Fruit fly (Drosophila melanogaster) whole organism, prepupa: ENCODE measurements around the gene CG14969.
A peak's percentile ranks its signal among the peaks of the same experiment; 100 is the strongest.

Experiments
- CG10631 ChIP-seq: fragments of 200-800 bp; sonication (Bioruptor generic); optimal IDR thresholded peaks from 2 replicates; lab custom pipeline; 2016; ENCODE audit warnings: missing biosample characterization, missing genetic modification characterization
- CG10669 ChIP-seq: fragments of 200-800 bp; sonication (Bioruptor generic); optimal IDR thresholded peaks from 3 replicates; lab custom pipeline; 2018; ENCODE audit warnings: missing biosample characterization, mild to moderate bottlenecking, missing genetic modification characterization, moderate library complexity
- CG11762 ChIP-seq: fragments of 200-800 bp; sonication (Bioruptor generic); optimal IDR thresholded peaks from 3 replicates; lab custom pipeline; 2016; ENCODE audit warnings: missing biosample characterization, missing genetic modification characterization; ENCODE audit not compliant: insufficient read depth
- CG11902 ChIP-seq: fragments of 200-800 bp; sonication (Bioruptor generic); optimal IDR thresholded peaks from 3 replicates; lab custom pipeline; 2016; ENCODE audit warnings: missing biosample characterization, missing genetic modification characterization
- CG15336 ChIP-seq: fragments of 200-800 bp; sonication (Bioruptor generic); IDR thresholded peaks from 2 replicates; pipeline ENCODE4 v1.3.6; 2022; ENCODE audit warnings: missing biosample characterization, missing genetic modification characterization
- CG1621 ChIP-seq: fragments of 200-800 bp; sonication (Bioruptor generic); optimal IDR thresholded peaks from 3 replicates; lab custom pipeline; 2018; ENCODE audit warnings: missing biosample characterization, mild to moderate bottlenecking, missing genetic modification characterization
- CG3032 ChIP-seq: fragments of 200-800 bp; optimal IDR thresholded peaks from 2 replicates; lab custom pipeline; 2019; ENCODE audit warnings: missing biosample characterization, mild to moderate bottlenecking, missing genetic modification characterization, moderate library complexity
- CG31627 ChIP-seq: fragments of 200-800 bp; sonication (Bioruptor generic); optimal IDR thresholded peaks from 3 replicates; lab custom pipeline; 2016; ENCODE audit warnings: missing biosample characterization, missing genetic modification characterization
- CG32006 ChIP-seq: fragments of 200-800 bp; sonication (Bioruptor generic); optimal IDR thresholded peaks from 3 replicates; lab custom pipeline; 2017; ENCODE audit warnings: missing biosample characterization, mild to moderate bottlenecking, missing genetic modification characterization
- CG3919 ChIP-seq: fragments of 200-800 bp; sonication (Bioruptor generic); optimal IDR thresholded peaks from 3 replicates; lab custom pipeline; 2016; ENCODE audit warnings: missing biosample characterization, missing genetic modification characterization
- CG4318 ChIP-seq: fragments of 200-800 bp; sonication (Bioruptor generic); optimal IDR thresholded peaks from 3 replicates; lab custom pipeline; 2017; ENCODE audit warnings: missing biosample characterization, mild to moderate bottlenecking, missing genetic modification characterization
- CG6163 ChIP-seq: fragments of 200-800 bp; sonication (Bioruptor generic); IDR thresholded peaks from 3 replicates; pipeline ENCODE4 v1.3.6; 2022; ENCODE audit warnings: missing biosample characterization, missing genetic modification characterization
- CG6276 ChIP-seq: fragments of 200-800 bp; sonication (Bioruptor generic); optimal IDR thresholded peaks from 2 replicates; lab custom pipeline; 2017; ENCODE audit warnings: missing biosample characterization, mild to moderate bottlenecking, missing genetic modification characterization
- CG6808 ChIP-seq: fragments of 200-800 bp; sonication (Bioruptor generic); optimal IDR thresholded peaks from 3 replicates; lab custom pipeline; 2017; ENCODE audit warnings: missing biosample characterization, missing genetic modification characterization, mild to moderate bottlenecking, moderate library complexity, missing genetic modification reagents
- CG6854 ChIP-seq: fragments of 200-800 bp; sonication (Bioruptor generic); optimal IDR thresholded peaks from 2 replicates; lab custom pipeline; 2017; ENCODE audit warnings: missing biosample characterization, mild to moderate bottlenecking, missing genetic modification characterization
- CG7368 ChIP-seq: fragments of 200-800 bp; sonication (Bioruptor generic); optimal IDR thresholded peaks from 3 replicates; lab custom pipeline; 2016; ENCODE audit warnings: missing biosample characterization, missing genetic modification characterization
- CG8119 ChIP-seq: fragments of 200-800 bp; sonication (Bioruptor generic); IDR thresholded peaks from 3 replicates; pipeline ENCODE4 v1.3.6; 2022; ENCODE audit warnings: missing biosample characterization, missing genetic modification characterization
- CG8632 ChIP-seq: fragments of 200-800 bp; sonication (Bioruptor generic); optimal IDR thresholded peaks from 3 replicates; lab custom pipeline; 2016; ENCODE audit warnings: missing biosample characterization, missing genetic modification characterization
- CG9139 ChIP-seq: fragments of 200-800 bp; sonication (Bioruptor generic); optimal IDR thresholded peaks from 3 replicates; lab custom pipeline; 2017; ENCODE audit warnings: missing biosample characterization, mild to moderate bottlenecking, missing genetic modification characterization
- Eip75B ChIP-seq: fragments of 200-800 bp; sonication (Bioruptor generic); optimal IDR thresholded peaks from 3 replicates; lab custom pipeline; 2016; ENCODE audit warnings: missing biosample characterization, missing genetic modification characterization
- Eip93F ChIP-seq: fragments of 200-800 bp; sonication (Bioruptor generic); optimal IDR thresholded peaks from 2 replicates; lab custom pipeline; 2016; ENCODE audit warnings: missing biosample characterization, mild to moderate bottlenecking, missing genetic modification characterization
- Gug ChIP-seq: fragments of 200-800 bp; sonication (Bioruptor generic); IDR thresholded peaks from 2 replicates; pipeline ENCODE4 v1.3.6; 2022; ENCODE audit warnings: missing biosample characterization, missing genetic modification characterization
- Hr38 ChIP-seq: sonication (Bioruptor generic); optimal IDR thresholded peaks from 2 replicates; lab custom pipeline; 2016; ENCODE audit warnings: missing biosample characterization, missing genetic modification characterization
- Lpt ChIP-seq: fragments of 200-800 bp; sonication (Bioruptor generic); optimal IDR thresholded peaks from 3 replicates; lab custom pipeline; 2016; ENCODE audit warnings: missing biosample characterization, missing genetic modification characterization
- Met ChIP-seq: fragments of 200-800 bp; sonication (Bioruptor generic); optimal IDR thresholded peaks from 3 replicates; lab custom pipeline; 2016; ENCODE audit warnings: missing biosample characterization, missing genetic modification characterization
- OdsH ChIP-seq: fragments of 200-800 bp; sonication (Bioruptor generic); optimal IDR thresholded peaks from 3 replicates; lab custom pipeline; 2016; ENCODE audit warnings: missing biosample characterization, missing genetic modification characterization
- Sox14 ChIP-seq: fragments of 200-800 bp; sonication (Bioruptor generic); optimal IDR thresholded peaks from 3 replicates; lab custom pipeline; 2016; ENCODE audit warnings: missing biosample characterization, missing genetic modification characterization
- Sox15 ChIP-seq: fragments of 200-800 bp; sonication (Bioruptor generic); optimal IDR thresholded peaks from 3 replicates; lab custom pipeline; 2016; ENCODE audit warnings: missing biosample characterization, missing genetic modification characterization
- esn ChIP-seq: fragments of 200-800 bp; sonication (Bioruptor generic); optimal IDR thresholded peaks from 2 replicates; lab custom pipeline; 2016; ENCODE audit warnings: missing biosample characterization, mild to moderate bottlenecking, missing genetic modification characterization, moderate library complexity
- fd85E ChIP-seq: fragments of 200-800 bp; sonication (Bioruptor generic); optimal IDR thresholded peaks from 3 replicates; lab custom pipeline; 2016; ENCODE audit warnings: missing biosample characterization, missing genetic modification characterization
- lz ChIP-seq: fragments of 200-800 bp; sonication (Bioruptor generic); optimal IDR thresholded peaks from 3 replicates; lab custom pipeline; 2016; ENCODE audit warnings: missing biosample characterization, missing genetic modification characterization
- net ChIP-seq: fragments of 200-800 bp; sonication (Bioruptor generic); optimal IDR thresholded peaks from 3 replicates; lab custom pipeline; 2016; ENCODE audit warnings: missing biosample characterization, missing genetic modification characterization
- pdm3 ChIP-seq: fragments of 200-800 bp; sonication (Bioruptor generic); optimal IDR thresholded peaks from 3 replicates; lab custom pipeline; 2016; ENCODE audit warnings: missing biosample characterization, missing genetic modification characterization
- salr ChIP-seq, 2 experiments: fragments of 200-800 bp; sonication (Bioruptor generic); optimal IDR thresholded peaks; 3 replicates each; lab custom pipeline; 2016 to 2018; ENCODE audit warnings: missing biosample characterization in 2 of 2, missing genetic modification characterization in 2 of 2, mild to moderate bottlenecking in 1 of 2
- spab ChIP-seq: fragments of 200-800 bp; sonication (Bioruptor generic); optimal IDR thresholded peaks from 2 replicates; lab custom pipeline; 2017; ENCODE audit warnings: missing biosample characterization, mild to moderate bottlenecking, missing genetic modification characterization, missing genetic modification reagents
- ss ChIP-seq, 2 experiments: fragments of 200-800 bp; sonication (Bioruptor generic); optimal IDR thresholded peaks; 2 replicates in 1 of 2; 3 replicates in 1 of 2; lab custom pipeline; 2017 to 2018; ENCODE audit warnings: mild to moderate bottlenecking in 2 of 2, missing biosample characterization in 2 of 2, missing genetic modification characterization in 2 of 2, moderate library complexity in 1 of 2
- svp ChIP-seq: fragments of 200-800 bp; sonication (Bioruptor generic); peaks from one replicate; lab custom pipeline; 2016; ENCODE audit warnings: missing biosample characterization, missing genetic modification characterization

The CG14969 gene

dm6 chr3L:3336368-3337164 lies 1.8 kb upstream of the CG14969 start, which contains the start of the genes Drsl6 and kst (continued):
- TF ChIP-seq Sox15 (GFP tag; lab: Kevin White, UChicago) = no peak
- no peak for TF ChIP-seq pdm3 (GFP tag; lab: Kevin White, UChicago)
- TF ChIP-seq Met (GFP tag; lab: Kevin White, UChicago) = no peak
- no peak for TF ChIP-seq CG32006
- no peak for TF ChIP-seq CG11902
- no peak for TF ChIP-seq CG11762 (GFP tag; lab: Kevin White, UChicago)
- no peak for TF ChIP-seq CG7368 (GFP tag; lab: Kevin White, UChicago)
- TF ChIP-seq Sox14 (GFP tag; lab: Kevin White, UChicago) = peak; percentile 14
- TF ChIP-seq Lpt (GFP tag; lab: Kevin White, UChicago) = no peak
- no peak for TF ChIP-seq Gug (GFP tag; lab: Robert Waterston, UW)
- no peak for TF ChIP-seq CG10631 (GFP tag; lab: Kevin White, UChicago)
- TF ChIP-seq CG6163 (GFP tag; lab: Robert Waterston, UW) = peak; percentile 74
- peak in 1 of 2 experiments; percentile 14 for TF ChIP-seq salr (GFP tag; optimal IDR thresholded peaks at IDR 0.05; lab: Kevin White, UChicago)
- TF ChIP-seq Eip93F (GFP tag; lab: Kevin White, UChicago) = no peak
- peak; percentile 53 for TF ChIP-seq CG3032 (tag; lab: Kevin White, UChicago)
- TF ChIP-seq CG4318 = no peak
- no peak for TF ChIP-seq CG10669 (GFP tag; lab: Kevin White, UChicago)
- TF ChIP-seq ss (GFP tag; optimal IDR thresholded peaks at IDR 0.05; lab: Kevin White, UChicago) = peak; percentile 54
- no peak for TF ChIP-seq net (GFP tag; lab: Kevin White, UChicago)
- TF ChIP-seq esn (GFP tag; lab: Kevin White, UChicago) = peak; percentile 35
- TF ChIP-seq CG15336 (GFP tag; lab: Robert Waterston, UW) = peak; percentile 50
- TF ChIP-seq svp (GFP tag; lab: Kevin White, UChicago) = no peak
- no peak for TF ChIP-seq CG6276 (GFP tag; lab: Kevin White, UChicago)
- no peak for TF ChIP-seq CG31627 (GFP tag; lab: Kevin White, UChicago)
- no peak for TF ChIP-seq spab (GFP tag; lab: Kevin White, UChicago)
- TF ChIP-seq CG1621 (tag; lab: Kevin White, UChicago) = peak; percentile 75
- TF ChIP-seq CG6808 = peak; percentile 28
- TF ChIP-seq Hr38 (GFP tag; lab: Kevin White, UChicago) = no peak
- TF ChIP-seq CG3919 (GFP tag; lab: Kevin White, UChicago) = no peak
- no peak for TF ChIP-seq CG8632
- TF ChIP-seq CG9139 (GFP tag; lab: Kevin White, UChicago) = peak; percentile 11
- TF ChIP-seq fd85E (GFP tag; lab: Kevin White, UChicago) = no peak
- peak; percentile 44; the same call in 2 of the 3 replicates for TF ChIP-seq CG8119 (GFP tag; lab: Robert Waterston, UW)
- TF ChIP-seq Eip75B = no peak
- TF ChIP-seq, all 60 proteins: peak for 16

- TF ChIP-seq CG6854 (GFP tag; lab: Kevin White, UChicago) = no peak
- no peak for TF ChIP-seq CG1621 (tag; lab: Kevin White, UChicago)
- no peak for TF ChIP-seq Eip75B
- TF ChIP-seq CG6163 (GFP tag; lab: Robert Waterston, UW) = no peak
- TF ChIP-seq CG8632 = no peak
- no peak for TF ChIP-seq CG6808
- no peak for TF ChIP-seq Lpt (GFP tag; lab: Kevin White, UChicago)
- no peak for TF ChIP-seq OdsH (GFP tag; lab: Kevin White, UChicago)
- no peak for TF ChIP-seq Gug (GFP tag; lab: Robert Waterston, UW)
- no peak for TF ChIP-seq lz (GFP tag; lab: Kevin White, UChicago)
Observed at dm6 chr3L:3335688-3336087, 910 bp upstream of the CG14969 start, which contains the start of gene Drsl1. Drsl1 (minus strand) TSS chr3L:3335788.
